Worm (Caenorhabditis elegans): ENCODE data around the gene ztf-14.
"Not testable (repeated sequence)": the region's sequence is repeated elsewhere in the genome, so short reads cannot be mapped to it uniquely, and the experiment has no call there.

Gene ztf-14

ce11 chrX:14504551-14504902 lies 8.6 kb downstream of the ztf-14 start:
- no peak for TF ChIP-seq unc-62 (GFP tag; optimal IDR thresholded peaks at IDR 0.05)

- TF ChIP-seq unc-62 (GFP tag; optimal IDR thresholded peaks at IDR 0.05) = no peak
These were observed 9.9 kb downstream of the ztf-14 start for ce11 chrX:14505578-14506353.

ce11 chrX:14507992-14508391 lies 12.1 kb downstream of the ztf-14 start:
- no peak for TF ChIP-seq unc-62 (GFP tag; optimal IDR thresholded peaks at IDR 0.05)

- TF ChIP-seq unc-62 (GFP tag; optimal IDR thresholded peaks at IDR 0.05) = no peak
These were observed 13.0 kb downstream of the ztf-14 start for ce11 chrX:14508823-14509259.

DNA sequence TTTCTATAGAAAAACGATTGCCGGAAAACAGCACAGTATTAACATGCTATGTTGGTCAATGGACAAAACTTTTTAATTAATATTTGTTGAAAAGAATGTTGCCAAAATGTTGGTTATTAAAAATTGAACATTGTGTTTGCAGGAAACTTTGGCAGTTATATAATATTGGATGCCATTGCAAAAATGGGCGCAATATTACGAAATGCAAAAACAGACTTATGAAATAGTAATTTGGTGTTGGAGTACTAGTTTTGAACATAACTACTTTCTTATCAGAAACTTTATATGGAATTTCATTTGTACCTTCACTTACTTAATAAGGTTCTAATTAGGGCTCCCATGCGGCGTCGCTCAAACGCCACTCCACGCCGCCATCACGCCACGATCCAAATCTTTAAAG lies 14.5 kb downstream of the ztf-14 start:
- no peak for TF ChIP-seq unc-62 (GFP tag; optimal IDR thresholded peaks at IDR 0.05)

DNA sequence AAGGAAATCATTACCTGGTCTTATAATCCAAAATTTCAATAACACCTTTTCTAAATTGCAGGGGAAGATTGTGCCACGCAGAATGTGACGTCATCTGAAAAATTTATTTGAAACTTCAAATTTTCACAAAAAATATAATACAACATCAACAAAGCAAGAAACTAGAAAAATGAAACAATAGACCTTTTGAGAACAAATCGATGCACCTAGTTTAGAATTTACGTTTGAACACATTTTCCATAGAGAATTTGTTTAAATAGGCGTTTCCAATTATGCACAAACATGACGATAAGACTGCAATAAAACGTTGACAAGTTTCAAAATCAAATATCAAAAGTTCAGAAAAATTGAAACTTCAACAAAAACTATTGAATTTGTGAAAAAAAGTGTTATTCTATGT lies 16.9 kb downstream of the ztf-14 start, which contains the start of gene fbxa-141:
Gene fbxa-141, minus strand, starts transcription at position 101 of the 400 bp plus-strand sequence.
- no peak for TF ChIP-seq unc-62 (GFP tag; optimal IDR thresholded peaks at IDR 0.05)

ce11 chrX:14513462-14513861 lies 17.6 kb downstream of the ztf-14 start:
- no peak for TF ChIP-seq unc-62 (GFP tag; optimal IDR thresholded peaks at IDR 0.05)

DNA sequence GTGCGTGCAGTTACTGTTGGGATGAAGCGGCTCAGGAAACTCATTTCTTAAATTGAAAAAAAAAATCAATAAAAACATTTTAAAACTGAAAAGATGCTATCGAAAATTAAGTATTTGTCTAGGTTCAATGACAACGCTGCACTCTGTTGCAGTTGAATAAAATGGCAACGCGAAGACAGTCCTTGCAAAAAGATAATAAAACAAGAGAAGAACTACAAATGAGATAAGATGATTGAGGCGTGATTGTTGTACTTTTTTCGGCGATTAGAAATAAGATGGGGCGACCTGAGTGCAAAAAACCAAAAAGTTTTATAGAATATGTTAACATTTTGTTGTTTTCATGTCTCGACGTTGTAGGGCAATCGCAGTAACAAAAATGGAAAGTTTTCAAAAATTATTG lies 19.1 kb downstream of the ztf-14 start, which contains the start of gene gcsh-1:
Gene gcsh-1, minus strand, starts transcription at position 46 of the 400 bp plus-strand sequence.
- TF ChIP-seq unc-62 (GFP tag; optimal IDR thresholded peaks at IDR 0.05) = no peak

ce11 chrX:14516560-14516959 lies 20.7 kb downstream of the ztf-14 start, which contains the start of gene D1025.10:
Gene D1025.10, plus strand, starts transcription at chrX:14516860.
- no peak for TF ChIP-seq unc-62 (GFP tag; optimal IDR thresholded peaks at IDR 0.05)

- TF ChIP-seq unc-62 (GFP tag; optimal IDR thresholded peaks at IDR 0.05) = no peak
These were observed 22.0 kb downstream of the ztf-14 start for ce11 chrX:14517842-14518241.

DNA sequence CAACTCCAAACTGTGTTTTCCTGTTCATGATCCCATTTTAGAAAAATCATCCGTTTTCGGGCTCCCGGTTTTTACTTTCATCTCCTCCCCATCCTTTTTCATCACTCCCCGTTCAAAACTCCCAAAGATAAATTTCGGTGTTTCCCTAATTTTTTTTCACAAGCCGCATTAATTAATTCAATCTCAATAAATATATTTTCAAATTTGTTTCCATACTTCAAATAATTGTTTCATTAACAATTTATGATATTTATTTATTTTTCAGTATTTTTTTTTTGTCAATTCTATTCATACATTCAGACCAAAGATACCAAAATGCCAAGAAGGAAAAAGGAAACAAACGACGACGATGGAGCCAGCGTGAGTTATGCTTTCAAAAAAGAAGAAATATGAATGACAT lies 24.6 kb downstream of the ztf-14 start, which contains the start of gene D1025.1:
Gene D1025.1, plus strand, starts transcription at position 301 of the 400 bp plus-strand sequence.
- no peak for TF ChIP-seq unc-62 (GFP tag; optimal IDR thresholded peaks at IDR 0.05)

- no peak for TF ChIP-seq unc-62 (GFP tag; optimal IDR thresholded peaks at IDR 0.05)
These were observed 27.4 kb downstream of the ztf-14 start, which contains the start of gene nspc-16 for ce11 chrX:14523275-14523674. Gene nspc-16, plus strand, starts transcription at chrX:14523575.

ce11 chrX:14525081-14525324 lies 29.1 kb downstream of the ztf-14 start, which contains the start of gene nspc-17:
Gene nspc-17, minus strand, starts transcription at chrX:14525181.
- not testable (repeated sequence) for TF ChIP-seq unc-62 (GFP tag; optimal IDR thresholded peaks at IDR 0.05)

ce11 chrX:14525325-14526305 lies 29.7 kb downstream of the ztf-14 start:
- peak; percentile 76 for TF ChIP-seq unc-62 (GFP tag; optimal IDR thresholded peaks at IDR 0.05)

- no peak for TF ChIP-seq unc-62 (GFP tag; optimal IDR thresholded peaks at IDR 0.05)
These were observed 31.7 kb downstream of the ztf-14 start, which contains the start of gene nspc-18 for ce11 chrX:14527559-14527958. Gene nspc-18, minus strand, starts transcription at chrX:14527659.

- TF ChIP-seq unc-62 (GFP tag; optimal IDR thresholded peaks at IDR 0.05) = not testable (repeated sequence)
These were observed 32.5 kb downstream of the ztf-14 start, which contains the start of gene nspc-19 for ce11 chrX:14528399-14528798. Gene nspc-19, plus strand, starts transcription at chrX:14528699.
